Fruit fly (Drosophila melanogaster) whole organism, wandering third instar larva: ENCODE data around the gene Trm7-32.

Experiments used
- Abd-B ChIP-seq: fragments of >200 bp; optimal IDR thresholded peaks from 2 replicates; lab custom pipeline; 2017; ENCODE audit warnings: missing biosample characterization, missing genetic modification characterization
- CG32264 ChIP-seq: fragments of 200-800 bp; sonication (Bioruptor generic); optimal IDR thresholded peaks from 2 replicates; lab custom pipeline; 2016; ENCODE audit warnings: missing biosample characterization, missing genetic modification characterization
- CG9705 ChIP-seq: fragments of 200-800 bp; sonication (Bioruptor generic); optimal IDR thresholded peaks from 2 replicates; lab custom pipeline; 2018; ENCODE audit warnings: missing biosample characterization, mild to moderate bottlenecking, missing genetic modification characterization
- CrebA ChIP-seq: fragments of 200-800 bp; sonication (Bioruptor generic); optimal IDR thresholded peaks from 2 replicates; lab custom pipeline; 2016; ENCODE audit warnings: missing biosample characterization, mild to moderate bottlenecking, missing genetic modification characterization, borderline replicate concordance
- Dfd ChIP-seq: fragments of >200 bp; optimal IDR thresholded peaks from 2 replicates; lab custom pipeline; 2017; ENCODE audit warnings: missing biosample characterization, missing genetic modification characterization
- Dif ChIP-seq: fragments of 200-275, 200-300 bp; sonication (Bioruptor generic); optimal IDR thresholded peaks from 2 replicates; lab custom pipeline; 2018; ENCODE audit warnings: missing biosample characterization, missing genetic modification characterization; ENCODE audit not compliant: partially characterized antibody
- GATAd ChIP-seq: sonication (Bioruptor generic); optimal IDR thresholded peaks from 2 replicates; lab custom pipeline; 2016; ENCODE audit warnings: missing biosample characterization, missing genetic modification characterization
- HLH106 ChIP-seq: fragments of 200-800 bp; optimal IDR thresholded peaks from 3 replicates; lab custom pipeline; 2019; ENCODE audit warnings: missing biosample characterization, mild to moderate bottlenecking, missing genetic modification characterization, moderate library complexity
- Hnf4 ChIP-seq: fragments of 200-800 bp; sonication (Bioruptor generic); optimal IDR thresholded peaks from 2 replicates; lab custom pipeline; 2016; ENCODE audit warnings: missing biosample characterization, mild to moderate bottlenecking, missing genetic modification characterization
- Hr78 ChIP-seq: fragments of >200 bp; optimal IDR thresholded peaks from 2 replicates; lab custom pipeline; 2017; ENCODE audit warnings: missing biosample characterization, missing genetic modification characterization
- Hr83 ChIP-seq: fragments of 200-300 bp; sonication (Bioruptor generic); optimal IDR thresholded peaks from 2 replicates; lab custom pipeline; 2016; ENCODE audit warnings: missing biosample characterization, mild to moderate bottlenecking, missing genetic modification characterization, moderate library complexity; ENCODE audit not compliant: poor library complexity, severe bottlenecking
- Jra ChIP-seq: sonication (Bioruptor generic); optimal IDR thresholded peaks from 2 replicates; lab custom pipeline; 2016; ENCODE audit warnings: missing biosample characterization, missing genetic modification characterization
- Mio ChIP-seq: sonication (Bioruptor generic); optimal IDR thresholded peaks from 2 replicates; lab custom pipeline; 2016; ENCODE audit warnings: missing biosample characterization, missing genetic modification characterization
- Myc ChIP-seq: fragments of >200 bp; optimal IDR thresholded peaks from 2 replicates; lab custom pipeline; 2017
- N ChIP-seq: fragments of >200 bp; optimal IDR thresholded peaks from 2 replicates; lab custom pipeline; 2018; ENCODE audit warnings: missing biosample characterization, missing external identifiers, missing genetic modification characterization
- OdsH ChIP-seq: fragments of 200-800 bp; sonication (Bioruptor generic); optimal IDR thresholded peaks from 2 replicates; lab custom pipeline; 2016; ENCODE audit warnings: missing biosample characterization, mild to moderate bottlenecking, missing genetic modification characterization
- Rel ChIP-seq, 2 experiments: fragments of 200-800 bp; sonication (Bioruptor generic) in 1 of 2; optimal IDR thresholded peaks; 2 replicates in 1 of 2; 3 replicates in 1 of 2; lab custom pipeline; 2016 to 2019; ENCODE audit warnings: mild to moderate bottlenecking in 2 of 2, missing biosample characterization in 2 of 2, missing genetic modification characterization in 2 of 2, moderate library complexity in 1 of 2
- Sp1 ChIP-seq: fragments of 200-800 bp; sonication (Bioruptor generic); optimal IDR thresholded peaks from 3 replicates; lab custom pipeline; 2019; ENCODE audit warnings: missing biosample characterization, mild to moderate bottlenecking, missing genetic modification characterization, moderate library complexity
- Vsx2 ChIP-seq: fragments of 200-300, 225-300 bp; sonication (Bioruptor generic); optimal IDR thresholded peaks from 2 replicates; lab custom pipeline; 2018; ENCODE audit warnings: missing biosample characterization, missing genetic modification characterization; ENCODE audit not compliant: partially characterized antibody
- br ChIP-seq: fragments of 200-800 bp; sonication (Bioruptor generic); optimal IDR thresholded peaks from 2 replicates; lab custom pipeline; 2016; ENCODE audit warnings: missing biosample characterization, missing genetic modification characterization
- brk ChIP-seq: fragments of 200-800 bp; sonication (Bioruptor generic); optimal IDR thresholded peaks from 2 replicates; lab custom pipeline; 2016; ENCODE audit warnings: missing biosample characterization, mild to moderate bottlenecking, missing genetic modification characterization
- dl ChIP-seq, 2 experiments: fragments of 175-275, 200-275 bp in 1 of 2; fragments of 200-275 bp in 1 of 2; sonication (Bioruptor generic); optimal IDR thresholded peaks; lab custom pipeline; 2018; ENCODE audit warnings: mild to moderate bottlenecking in 2 of 2, missing biosample characterization in 2 of 2, missing genetic modification characterization in 2 of 2, moderate library complexity in 2 of 2; ENCODE audit not compliant: partially characterized antibody in 2 of 2, insufficient read depth in 1 of 2
- dmrt93B ChIP-seq: fragments of 200-800 bp; sonication (Bioruptor generic); optimal IDR thresholded peaks from 2 replicates; lab custom pipeline; 2018; ENCODE audit warnings: missing biosample characterization, mild to moderate bottlenecking, missing genetic modification characterization
- dsf ChIP-seq: sonication (Bioruptor generic); optimal IDR thresholded peaks from 2 replicates; lab custom pipeline; 2016; ENCODE audit warnings: missing biosample characterization, missing genetic modification characterization, borderline replicate concordance
- ey ChIP-seq: fragments of 200-800 bp; sonication (Bioruptor generic); optimal IDR thresholded peaks from 2 replicates; lab custom pipeline; 2016; ENCODE audit warnings: missing biosample characterization, missing genetic modification characterization
- foxo ChIP-seq, 2 experiments: fragments of 200-800 bp; sonication (Bioruptor generic); optimal IDR thresholded peaks; 2 replicates in 1 of 2; 3 replicates in 1 of 2; lab custom pipeline; 2016 to 2017; ENCODE audit warnings: missing biosample characterization in 2 of 2, missing genetic modification characterization in 2 of 2
- fru ChIP-seq: fragments of 200-800 bp; sonication (Bioruptor generic); optimal IDR thresholded peaks from 3 replicates; lab custom pipeline; 2016; ENCODE audit warnings: missing biosample characterization, mild to moderate bottlenecking, missing genetic modification characterization
- h ChIP-seq: fragments of 200-800 bp; sonication (Bioruptor generic); optimal IDR thresholded peaks from 3 replicates; lab custom pipeline; 2016; ENCODE audit warnings: missing biosample characterization, mild to moderate bottlenecking, missing genetic modification characterization
- jim ChIP-seq: fragments of 175-275, 200-325 bp; sonication (Bioruptor generic); optimal IDR thresholded peaks from 2 replicates; lab custom pipeline; 2016; ENCODE audit warnings: missing biosample characterization, mild to moderate bottlenecking, missing genetic modification characterization
- lola ChIP-seq: fragments of >200 bp; optimal IDR thresholded peaks from 2 replicates; lab custom pipeline; 2017; ENCODE audit warnings: missing biosample characterization, missing genetic modification characterization
- pan ChIP-seq: fragments of >200 bp; optimal IDR thresholded peaks from 2 replicates; lab custom pipeline; 2017
- psq ChIP-seq: fragments of 200-800 bp; sonication (Bioruptor generic); optimal IDR thresholded peaks from 3 replicates; lab custom pipeline; 2017; ENCODE audit warnings: missing biosample characterization, mild to moderate bottlenecking, missing genetic modification characterization, moderate library complexity
- rgr ChIP-seq: fragments of 200-800 bp; sonication (Bioruptor generic); optimal IDR thresholded peaks from 3 replicates; lab custom pipeline; 2016; ENCODE audit warnings: missing biosample characterization, mild to moderate bottlenecking, missing genetic modification characterization
- sage ChIP-seq: fragments of 200-800 bp; sonication (Bioruptor generic); optimal IDR thresholded peaks from 2 replicates; lab custom pipeline; 2016; ENCODE audit warnings: missing biosample characterization, mild to moderate bottlenecking, missing genetic modification characterization
- sv ChIP-seq: fragments of 200-800 bp; sonication (Bioruptor generic); optimal IDR thresholded peaks from 3 replicates; lab custom pipeline; 2016; ENCODE audit warnings: missing biosample characterization, missing genetic modification characterization
- tai ChIP-seq: sonication (Bioruptor generic); optimal IDR thresholded peaks from 2 replicates; lab custom pipeline; 2016; ENCODE audit warnings: missing biosample characterization, missing genetic modification characterization
- usp ChIP-seq: fragments of >200 bp; optimal IDR thresholded peaks from 2 replicates; lab custom pipeline; 2017; ENCODE audit warnings: missing biosample characterization, missing genetic modification characterization
- woc ChIP-seq: sonication (Bioruptor generic); optimal IDR thresholded peaks from 2 replicates; lab custom pipeline; 2016; ENCODE audit warnings: missing biosample characterization, mild to moderate bottlenecking, missing genetic modification characterization

Trm7-32 gene

dm6 chr3R:17053415-17054177, 13.1 kb downstream of the Trm7-32 start, which contains the start of gene Dad:
TSS of gene Dad (plus strand) at chr3R:17054007.
- TF ChIP-seq pan (lab: Kevin White, UChicago) (no peak), dl (GFP tag; optimal IDR thresholded peaks at IDR 0.05; lab: Kevin White, UChicago; ENCODE audit: insufficient read depth in 1 of 2, partially characterized antibody in 2 of 2) (peak; percentile 53 to 70), tai (GFP tag; lab: Kevin White, UChicago) (peak; percentile 55), GATAd (no peak), Vsx2 (GFP tag; lab: Kevin White, UChicago) (peak; percentile 20), Myc (lab: Kevin White, UChicago) (no peak), woc (GFP tag; lab: Kevin White, UChicago) (no peak), Sp1 (GFP tag; lab: Kevin White, UChicago) (peak; percentile 34), Hnf4 (peak; percentile 48), fru (GFP tag; lab: Kevin White, UChicago) (peak; percentile 69), br (GFP tag; lab: Kevin White, UChicago) (peak; percentile 75), dsf (no peak), Dif (GFP tag; lab: Kevin White, UChicago) (peak; percentile 66), CG32264 (GFP tag; lab: Kevin White, UChicago) (peak; percentile 1), sv (no peak), CG9705 (no peak), dmrt93B (GFP tag; lab: Kevin White, UChicago) (no peak), Hr83 (GFP tag; lab: Kevin White, UChicago) (peak; percentile 51), jim (GFP tag; lab: Kevin White, UChicago) (no peak), ey (GFP tag; lab: Kevin White, UChicago) (peak; percentile 49), brk (GFP tag; lab: Kevin White, UChicago) (peak; percentile 64), rgr (GFP tag; lab: Kevin White, UChicago) (peak; percentile 78), OdsH (GFP tag; lab: Kevin White, UChicago) (peak; percentile 49), Mio (no peak), N (GFP tag; lab: Kevin White, UChicago) (no peak), usp (GFP tag; lab: Kevin White, UChicago) (no peak), lola (GFP tag; lab: Kevin White, UChicago) (no peak), CrebA (GFP tag; lab: Kevin White, UChicago) (peak; percentile 8), Hr78 (GFP tag; lab: Kevin White, UChicago) (no peak), h (peak; percentile 83), sage (GFP tag; lab: Kevin White, UChicago) (peak; percentile 49), HLH106 (tag; lab: Kevin White, UChicago) (peak; percentile 55), foxo (GFP tag; optimal IDR thresholded peaks at IDR 0.05; lab: Kevin White, UChicago) (peak in 1 of 2 experiments; percentile 71), psq (GFP tag; lab: Kevin White, UChicago) (no peak), Jra (no peak), Rel (GFP tag; optimal IDR thresholded peaks at IDR 0.05; lab: Kevin White, UChicago) (peak; percentile 10), Rel (tag; optimal IDR thresholded peaks at IDR 0.05; lab: Kevin White, UChicago) (peak; percentile 8), Dfd (GFP tag; lab: Kevin White, UChicago) (no peak), Abd-B (GFP tag; lab: Kevin White, UChicago) (no peak)

dm6 chr3R:17054528-17054927, 14.0 kb downstream of the Trm7-32 start:
- TF ChIP-seq fru (GFP tag; lab: Kevin White, UChicago), result no peak
- no peak for TF ChIP-seq Dfd (GFP tag; lab: Kevin White, UChicago)
- no peak for TF ChIP-seq Hnf4
- TF ChIP-seq N (GFP tag; lab: Kevin White, UChicago), result no peak
- TF ChIP-seq usp (GFP tag; lab: Kevin White, UChicago), result no peak
- no peak for TF ChIP-seq Vsx2 (GFP tag; lab: Kevin White, UChicago)
- no peak for TF ChIP-seq CG9705
